Worm (Caenorhabditis elegans): Measurements from ENCODE around the gene srh-122.

Gene srh-122

DNA sequence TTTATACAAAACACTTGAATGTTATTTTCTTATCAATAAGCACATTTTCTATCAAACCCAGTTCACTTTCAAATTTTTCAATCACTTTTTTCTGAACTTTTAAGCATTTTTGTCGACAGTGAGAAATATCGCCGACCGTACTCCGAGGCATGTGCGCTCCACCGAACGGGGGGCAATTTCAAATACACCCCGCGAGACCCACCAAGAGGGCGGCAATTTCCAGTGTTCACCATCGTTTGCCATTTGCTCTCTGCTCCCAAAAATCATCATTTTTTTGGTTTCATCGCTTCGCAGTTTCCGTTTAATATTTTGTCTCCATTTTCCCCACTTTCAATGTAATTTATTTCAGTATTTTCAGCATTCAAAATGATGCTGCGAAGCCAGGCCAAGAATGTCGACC lies 17.5 kb upstream of the srh-122 start, which contains the start of gene cyb-3 (continued):
- TF ChIP-seq nhr-28 (tag; optimal IDR thresholded peaks at IDR 0.05): no peak
- TF ChIP-seq mdt-29 (GFP tag; IDR thresholded peaks at IDR 0.05): no peak
- no peak for TF ChIP-seq nhr-10 (tag; optimal IDR thresholded peaks at IDR 0.05)
- TF ChIP-seq F26F4.8 (GFP tag; conservative IDR thresholded peaks at IDR 0.05): no peak

- no peak for TF ChIP-seq Y75B8A.6 (GFP tag; IDR thresholded peaks at IDR 0.05)
- peak; percentile 66 for TF ChIP-seq dpl-1 (GFP tag; optimal IDR thresholded peaks at IDR 0.05)
- no peak for TF ChIP-seq tag-97 (GFP tag; IDR thresholded peaks at IDR 0.05)
- no peak for TF ChIP-seq ceh-20 (GFP tag; IDR thresholded peaks at IDR 0.05)
- no peak for TF ChIP-seq set-16 (GFP tag; IDR thresholded peaks at IDR 0.05)
- TF ChIP-seq madf-9 (GFP tag; conservative IDR thresholded peaks at IDR 0.05): no peak
- TF ChIP-seq fos-1 (tag; optimal IDR thresholded peaks at IDR 0.05): no peak
- no peak for TF ChIP-seq tra-1 (GFP tag; IDR thresholded peaks at IDR 0.05)
- no peak for TF ChIP-seq ama-1 (optimal IDR thresholded peaks at IDR 0.05)
- TF ChIP-seq ztf-7 (tag; optimal IDR thresholded peaks at IDR 0.05): no peak
- TF ChIP-seq aly-2 (tag; optimal IDR thresholded peaks at IDR 0.05): no peak
- TF ChIP-seq nhr-6 (tag; optimal IDR thresholded peaks at IDR 0.05): peak; percentile 71
- peak; percentile 54 for TF ChIP-seq lin-38 (GFP tag; IDR thresholded peaks at IDR 0.05)
- no peak for TF ChIP-seq hlh-11 (tag; optimal IDR thresholded peaks at IDR 0.05)
- no peak for TF ChIP-seq mdt-29 (GFP tag; IDR thresholded peaks at IDR 0.05)
Measured at ce11 chrV:15394906-15395305, 17.1 kb upstream of the srh-122 start, which contains the start of gene T06E6.1. Gene T06E6.1, minus strand, starts transcription at chrV:15394961.

DNA sequence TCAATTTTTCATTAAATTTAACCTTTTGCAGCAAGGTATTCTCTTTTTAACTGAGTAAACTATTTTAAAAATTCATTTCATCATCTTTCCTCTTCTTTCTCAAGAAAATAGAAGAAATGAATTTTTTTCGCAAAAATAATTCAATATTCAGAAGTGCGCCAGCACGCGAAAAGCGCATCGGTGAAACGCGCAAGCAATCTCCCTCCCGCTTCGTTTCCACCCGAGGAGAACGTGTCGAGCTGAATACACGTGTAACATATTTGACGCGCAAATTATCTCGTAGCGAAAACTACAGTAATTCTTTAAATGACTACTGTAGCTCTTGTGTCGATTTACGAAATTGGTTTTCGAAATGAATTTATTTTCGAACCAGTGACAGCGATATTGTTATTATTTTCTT lies 14.3 kb upstream of the srh-122 start:
- peak; percentile 53 for TF ChIP-seq lin-38 (GFP tag; IDR thresholded peaks at IDR 0.05)
- TF ChIP-seq fos-1 (tag; optimal IDR thresholded peaks at IDR 0.05): no peak

- TF ChIP-seq mxl-3 (GFP tag; optimal IDR thresholded peaks at IDR 0.05) (no peak), duxl-1 (tag; optimal IDR thresholded peaks at IDR 0.05; ENCODE audit: poor library complexity) (no peak), madf-5 (GFP tag; IDR thresholded peaks at IDR 0.05) (no peak), php-3 (GFP tag; IDR thresholded peaks at IDR 0.05) (0 out of 2 replicates have a peak, but pooled peaks have one; percentile 24), lim-7 (GFP tag; IDR thresholded peaks at IDR 0.05) (no peak)
Measured at ce11 chrV:15388820-15389384, 11.1 kb upstream of the srh-122 start, which contains the start of gene srh-170. Gene srh-170, minus strand, starts transcription at chrV:15388870.

ce11 chrV:15384733-15385132 lies 6.9 kb upstream of the srh-122 start, which contains the start of gene str-102:
Gene str-102, plus strand, starts transcription at chrV:15385033.
- TF ChIP-seq rbr-2 (tag; optimal IDR thresholded peaks at IDR 0.05) (no peak), ZK337.2 (GFP tag; IDR thresholded peaks at IDR 0.05) (no peak), lin-38 (GFP tag; IDR thresholded peaks at IDR 0.05) (no peak), dve-1 (tag; optimal IDR thresholded peaks at IDR 0.05; ENCODE audit: insufficient read depth) (no peak), nhr-41 (GFP tag; IDR thresholded peaks at IDR 0.05) (no peak), nhr-10 (tag; optimal IDR thresholded peaks at IDR 0.05) (no peak), ceh-20 (GFP tag; IDR thresholded peaks at IDR 0.05) (no peak), lin-13 (GFP tag; optimal IDR thresholded peaks at IDR 0.05) (no peak), F44E2.7 (GFP tag; IDR thresholded peaks at IDR 0.05) (no peak), F37D6.2 (tag; optimal IDR thresholded peaks at IDR 0.05) (no peak), egl-43 (GFP tag; IDR thresholded peaks at IDR 0.05) (no peak), lin-39 (tag; optimal IDR thresholded peaks at IDR 0.05) (no peak), attf-4 (tag; optimal IDR thresholded peaks at IDR 0.05) (no peak), nhr-28 (tag; optimal IDR thresholded peaks at IDR 0.05) (no peak), hlh-11 (tag; optimal IDR thresholded peaks at IDR 0.05) (no peak), zip-2 (tag; optimal IDR thresholded peaks at IDR 0.05) (no peak), ama-1 (optimal IDR thresholded peaks at IDR 0.05) (no peak), unc-130 (GFP tag; optimal IDR thresholded peaks at IDR 0.05) (no peak), mdl-1 (tag; optimal IDR thresholded peaks at IDR 0.05) (no peak)

Measured in whole organism, L4 larva.